Fruit fly (Drosophila melanogaster) whole organism, adult: ENCODE results near the gene CG8833.

Experiments used
- CG11617 ChIP-seq: fragments of 200-800 bp; sonication (Bioruptor generic); optimal IDR thresholded peaks from 2 replicates; lab custom pipeline; 2017; ENCODE audit warnings: mild to moderate bottlenecking, missing biosample characterization, missing genetic modification reagents, missing genetic modification characterization
- CG12768 ChIP-seq: fragments of 200-800 bp; sonication (Bioruptor generic); optimal IDR thresholded peaks from 2 replicates; lab custom pipeline; 2017; ENCODE audit warnings: missing biosample characterization, missing genetic modification characterization, mild to moderate bottlenecking, moderate library complexity, missing genetic modification reagents
- CG14711 ChIP-seq: fragments of 200-800 bp; sonication (Bioruptor generic); optimal IDR thresholded peaks from 2 replicates; lab custom pipeline; 2018; ENCODE audit warnings: missing biosample characterization, mild to moderate bottlenecking, missing genetic modification characterization, moderate library complexity
- CG1620 ChIP-seq: fragments of 200-800 bp; sonication (Bioruptor generic); optimal IDR thresholded peaks from 2 replicates; lab custom pipeline; 2016; ENCODE audit warnings: missing biosample characterization, missing genetic modification characterization
- CG7045 ChIP-seq: fragments of 200-800 bp; sonication (Bioruptor generic); optimal IDR thresholded peaks from 2 replicates; lab custom pipeline; 2017; ENCODE audit warnings: missing biosample characterization, mild to moderate bottlenecking, missing genetic modification characterization
- Clk ChIP-seq: fragments of 200-800 bp; sonication (Bioruptor generic); optimal IDR thresholded peaks from 2 replicates; lab custom pipeline; 2017; ENCODE audit warnings: missing biosample characterization, missing genetic modification characterization
- Mnt ChIP-seq: fragments of 200-800 bp; sonication (Bioruptor generic); optimal IDR thresholded peaks from 2 replicates; lab custom pipeline; 2016; ENCODE audit warnings: missing biosample characterization, mild to moderate bottlenecking, missing genetic modification characterization
- cnc ChIP-seq, 2 experiments: fragments of >200 bp; optimal IDR thresholded peaks; 2 replicates each; lab custom pipeline; 2017

DNA sequence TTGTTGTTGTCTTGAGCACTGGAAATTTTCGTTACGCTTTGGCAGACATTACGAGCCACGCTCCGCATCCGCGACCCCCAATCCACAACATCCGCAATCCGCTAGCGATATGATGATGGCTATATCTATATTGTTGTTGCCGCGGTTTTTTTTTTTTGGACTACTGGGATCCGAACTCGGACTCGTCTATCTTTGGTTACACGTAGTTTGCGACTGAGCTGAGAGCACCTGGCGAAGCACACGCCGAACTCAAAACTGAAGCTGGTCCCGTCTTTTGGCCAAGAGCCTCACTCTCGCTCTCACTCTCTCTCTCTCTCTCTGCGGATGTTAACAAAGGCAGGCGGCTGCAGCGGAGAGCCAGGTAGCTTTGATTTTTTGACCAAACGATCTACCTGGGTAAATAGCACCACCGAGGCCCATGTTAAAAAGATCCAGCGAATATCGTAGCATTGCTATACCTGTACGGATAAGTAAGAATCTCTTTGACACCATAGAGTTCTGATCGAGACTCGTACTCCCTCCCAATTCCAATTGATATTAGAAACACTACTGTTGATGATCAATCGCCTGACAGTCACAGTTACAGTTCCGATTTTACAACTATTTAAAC lies 3.6 kb downstream of the CG8833 start, which contains the start of gene Rgl:
- TF ChIP-seq CG14711 (tag; lab: Kevin White, UChicago) (no peak), CG11617 (GFP tag; lab: Kevin White, UChicago) (no peak), CG7045 (GFP tag; lab: Kevin White, UChicago) (no peak), CG12768 (GFP tag; lab: Kevin White, UChicago) (no peak), CG1620 (GFP tag; lab: Kevin White, UChicago) (no peak), Mnt (GFP tag; lab: Kevin White, UChicago) (no peak), Clk (GFP tag; lab: Kevin White, UChicago) (no peak), cnc (optimal IDR thresholded peaks at IDR 0.05; lab: Kevin White, UChicago) (no peak)
